Worm (Caenorhabditis elegans): ENCODE data around the gene K09F5.1.

DNA sequence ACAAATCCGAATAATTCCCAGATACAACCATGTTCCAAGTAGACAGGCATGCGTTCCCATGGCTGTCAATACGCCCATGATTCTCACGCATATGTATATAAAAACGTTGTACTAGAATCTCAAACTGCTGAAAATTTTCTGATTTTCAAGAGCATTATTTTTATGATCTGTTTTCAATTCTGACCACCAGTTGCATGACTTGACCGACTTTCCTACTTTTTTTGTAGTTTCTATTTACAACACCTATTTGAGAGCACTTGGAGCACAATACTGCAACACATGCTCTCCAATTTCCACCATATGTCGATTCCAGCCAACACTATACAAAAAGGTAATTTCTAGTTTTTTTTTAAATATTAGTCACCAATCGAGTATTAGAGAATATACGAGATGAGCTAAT, 4.5 kb downstream of the K09F5.1 start, which contains the start of gene ref-2:
- no peak for TF ChIP-seq W03F9.2 (tag; optimal IDR thresholded peaks at IDR 0.05)
- no peak for TF ChIP-seq him-1 (tag; optimal IDR thresholded peaks at IDR 0.05)
- TF ChIP-seq dao-5 (tag; optimal IDR thresholded peaks at IDR 0.05) = no peak
